Worm (Caenorhabditis elegans): ENCODE measurements around the gene glb-1.

DNA sequence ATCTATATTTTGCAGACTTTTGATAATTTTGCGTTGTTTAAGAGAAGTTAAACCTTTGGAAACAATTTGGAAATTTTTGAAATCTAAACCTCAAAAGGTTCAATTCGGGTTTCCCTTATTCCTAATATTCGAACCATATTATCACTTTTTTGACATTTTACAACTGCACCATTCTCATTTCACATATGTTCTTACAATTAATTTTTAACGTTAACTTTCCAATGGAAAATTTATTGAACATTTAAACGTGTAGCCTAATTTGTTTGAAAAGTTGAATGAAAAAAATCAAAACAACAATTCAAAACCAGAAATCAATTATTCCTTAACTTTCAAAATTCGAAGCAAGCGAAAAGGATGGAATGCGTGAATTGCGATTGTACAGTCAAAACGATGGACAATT lies 847 bp upstream of the glb-1 start, which contains the start of gene ZK637.12:
- TF ChIP-seq mec-3 (tag; optimal IDR thresholded peaks at IDR 0.05; ENCODE audit: borderline replicate concordance): no peak
- TF ChIP-seq ceh-9 (tag; optimal IDR thresholded peaks at IDR 0.05): no peak
- TF ChIP-seq ets-4 (tag; optimal IDR thresholded peaks at IDR 0.05): no peak
- no peak for TF ChIP-seq sdc-2 (tag; optimal IDR thresholded peaks at IDR 0.05)
- no peak for TF ChIP-seq Y22D7AL.16 (tag; optimal IDR thresholded peaks at IDR 0.05)
- no peak for TF ChIP-seq tbx-7 (tag; optimal IDR thresholded peaks at IDR 0.05)
- no peak for TF ChIP-seq pqm-1 (tag; optimal IDR thresholded peaks at IDR 0.05)
- TF ChIP-seq F13H6.1 (tag; optimal IDR thresholded peaks at IDR 0.05): no peak
- no peak for TF ChIP-seq ttx-3 (tag; optimal IDR thresholded peaks at IDR 0.05)

Data from whole organism, late embryonic.